Fruit fly (Drosophila melanogaster): ENCODE results near the gene CG5969.

The CG5969 gene

DNA sequence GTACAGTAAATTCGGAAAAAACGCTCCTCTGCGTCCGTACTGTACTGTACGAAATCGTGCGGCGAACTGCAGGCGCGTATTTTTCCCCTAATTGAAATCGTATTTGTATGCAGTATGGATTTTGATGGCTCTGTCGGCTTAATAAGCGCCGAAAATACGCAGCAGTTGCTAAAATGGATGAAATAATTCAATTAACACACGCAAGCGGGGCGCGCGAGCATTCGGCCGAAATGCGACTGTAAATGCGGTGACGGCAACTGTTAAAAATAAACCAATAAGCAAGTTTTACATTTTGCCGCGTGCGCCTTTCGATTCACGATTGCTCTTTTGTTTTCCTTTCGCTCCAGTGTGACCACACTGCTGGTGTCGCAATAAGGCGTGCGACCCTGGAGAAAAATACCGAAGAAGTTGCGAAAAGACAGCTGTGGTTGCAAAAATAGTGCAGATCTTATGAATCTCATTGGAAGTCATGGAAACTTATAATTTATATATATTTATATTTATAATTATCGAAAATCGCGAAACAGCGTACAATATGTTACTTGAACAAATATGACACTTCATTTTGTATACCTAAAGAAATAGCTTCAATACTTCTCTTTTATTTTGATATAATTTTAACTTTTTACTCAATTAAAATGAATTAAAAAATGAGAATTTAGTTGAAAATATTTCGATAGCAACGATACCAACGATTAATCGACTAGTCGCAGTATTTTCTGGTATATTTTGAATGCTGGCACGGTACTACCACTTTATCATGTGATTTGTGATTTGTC lies at the start of gene CG5969, which contains the start of gene CG32428:
TSS of gene CG5969 (plus strand) at position 763 of the 779 bp plus-strand sequence.
TSS of gene CG32428 (minus strand) at position 703 of the 779 bp plus-strand sequence.
- peak; percentile 61 for TF ChIP-seq noc (tag; optimal IDR thresholded peaks at IDR 0.05)

dm6 chr3L:20425888-20426287 lies 47.7 kb upstream of the CG5969 start, which contains the start of gene CG5282:
Gene CG5282 (minus strand): TSS chr3L:20426071.
- no peak for TF ChIP-seq noc (tag; optimal IDR thresholded peaks at IDR 0.05)

dm6 chr3L:20427449-20427848 lies 46.1 kb upstream of the CG5969 start, which contains the start of gene CG5274:
Gene CG5274 (minus strand): TSS chr3L:20427666.
- TF ChIP-seq noc (tag; optimal IDR thresholded peaks at IDR 0.05): no peak

DNA sequence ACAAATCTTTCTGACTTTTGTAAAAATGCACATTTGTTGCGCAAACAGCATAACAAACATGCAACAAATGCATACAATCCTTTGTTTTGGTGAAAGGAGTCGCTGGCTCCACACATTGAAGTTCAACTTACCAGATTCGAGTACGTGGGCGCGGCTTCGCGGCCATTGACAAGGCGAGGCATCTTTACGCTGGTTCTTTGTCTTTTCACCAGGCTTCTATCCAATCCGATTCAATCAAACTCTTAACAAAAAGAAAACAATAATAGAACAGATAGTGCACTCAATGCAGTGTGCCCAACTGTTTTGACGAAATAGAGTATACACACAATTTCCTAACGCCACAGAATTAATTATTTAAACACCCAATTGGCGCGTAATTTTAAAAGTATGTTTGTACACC lies 43.4 kb upstream of the CG5969 start, which contains the start of gene CG5262:
TSS of gene CG5262 (minus strand) at position 294 of the 400 bp plus-strand sequence.
- no peak for TF ChIP-seq noc (tag; optimal IDR thresholded peaks at IDR 0.05)

DNA sequence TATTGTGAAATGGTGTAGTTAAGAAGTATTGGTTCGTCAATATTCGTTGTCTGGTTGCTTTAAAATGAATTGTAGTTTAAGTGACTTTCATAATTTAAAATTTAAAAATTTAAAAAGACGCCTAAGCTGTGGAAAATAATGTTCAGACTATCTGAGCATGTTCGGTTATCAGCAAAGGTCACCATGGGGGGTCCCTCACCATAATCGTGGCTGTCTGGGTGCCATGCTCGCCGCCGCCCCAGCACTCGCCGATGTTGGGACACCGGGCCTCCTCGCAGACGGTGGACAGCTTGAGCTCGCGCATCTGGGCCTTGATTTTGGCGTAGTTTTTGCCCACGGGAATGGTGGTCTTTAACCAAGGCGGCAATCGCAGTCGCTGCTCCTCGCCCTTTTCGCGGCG lies 42.0 kb upstream of the CG5969 start:
- TF ChIP-seq noc (tag; optimal IDR thresholded peaks at IDR 0.05): no peak

dm6 chr3L:20432297-20432696 lies 41.3 kb upstream of the CG5969 start, which contains the start of the genes Las and Psn:
Gene Las (minus strand): TSS chr3L:20432361.
Gene Psn (plus strand): TSS chr3L:20432468.
- TF ChIP-seq noc (tag; optimal IDR thresholded peaks at IDR 0.05): no peak

DNA sequence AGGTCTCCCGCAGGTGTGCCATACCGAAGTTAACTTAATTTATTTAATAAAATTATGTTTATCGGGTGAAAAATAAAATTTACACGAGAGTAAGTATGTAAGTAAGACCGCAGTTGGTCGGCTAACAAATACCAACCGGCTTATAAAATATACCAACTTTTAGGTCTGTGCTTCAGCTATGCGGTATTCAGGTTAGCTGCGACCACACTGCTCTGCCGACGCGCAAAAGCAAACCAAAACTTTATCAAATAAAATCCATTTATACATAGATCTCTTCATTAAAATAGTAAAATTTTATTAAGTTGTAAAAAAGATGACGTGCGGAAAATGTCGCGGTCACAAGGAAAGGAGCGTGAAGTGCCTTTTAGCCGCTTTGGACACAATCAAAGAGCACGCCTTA lies 37.5 kb upstream of the CG5969 start, which contains the start of the genes mRpL15 and CtIP:
TSS of gene mRpL15 (minus strand) at position 141 of the 400 bp plus-strand sequence.
TSS of gene CtIP (plus strand) at position 182 of the 400 bp plus-strand sequence.
- no peak for TF ChIP-seq noc (tag; optimal IDR thresholded peaks at IDR 0.05)

DNA sequence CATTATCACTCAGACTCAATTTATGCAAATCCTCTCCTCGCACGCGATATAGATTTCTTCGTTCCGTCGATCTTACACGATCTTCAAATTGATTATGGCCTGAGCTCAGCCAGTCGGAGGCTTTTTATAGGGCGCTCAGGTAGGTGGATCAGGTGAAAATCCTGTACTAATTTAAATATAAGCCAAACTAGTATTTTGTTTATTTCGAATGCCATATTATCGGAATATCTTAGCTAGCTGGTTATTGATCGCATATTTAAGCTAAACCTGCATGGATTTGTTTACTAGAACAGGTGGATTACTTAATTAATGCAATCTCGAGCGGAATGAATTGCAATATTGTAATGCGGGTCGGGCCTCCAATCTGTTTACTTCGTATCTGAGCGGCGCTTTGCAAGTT lies 33.8 kb upstream of the CG5969 start, which contains the start of gene Hpd:
TSS of gene Hpd (minus strand) at position 101 of the 400 bp plus-strand sequence.
- no peak for TF ChIP-seq noc (tag; optimal IDR thresholded peaks at IDR 0.05)

DNA sequence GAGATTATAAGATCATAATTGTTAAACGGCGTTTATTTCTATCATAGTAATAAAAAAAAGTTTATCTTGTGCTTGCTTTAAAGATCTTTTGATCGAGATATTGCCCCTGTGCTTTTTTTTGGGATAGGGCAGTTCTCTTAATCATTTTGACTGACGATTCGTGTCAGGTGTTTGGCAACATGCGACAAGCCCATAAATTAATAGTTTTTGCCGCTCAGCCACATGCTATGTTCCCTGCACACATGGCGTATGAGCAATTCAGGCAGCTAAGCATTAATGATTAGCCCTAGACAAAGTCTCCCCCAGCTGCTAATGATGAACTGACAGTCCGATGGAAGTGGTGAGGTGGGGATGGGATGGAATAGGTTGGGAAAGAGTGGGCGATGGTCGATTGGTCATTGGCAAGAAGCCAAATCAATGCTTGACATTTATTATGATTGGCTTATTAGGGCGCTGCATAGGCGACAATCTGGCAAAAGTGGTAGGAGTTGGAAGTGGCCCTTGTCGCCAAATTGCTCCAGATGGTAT lies 32.6 kb upstream of the CG5969 start:
- no peak for TF ChIP-seq noc (tag; optimal IDR thresholded peaks at IDR 0.05)

DNA sequence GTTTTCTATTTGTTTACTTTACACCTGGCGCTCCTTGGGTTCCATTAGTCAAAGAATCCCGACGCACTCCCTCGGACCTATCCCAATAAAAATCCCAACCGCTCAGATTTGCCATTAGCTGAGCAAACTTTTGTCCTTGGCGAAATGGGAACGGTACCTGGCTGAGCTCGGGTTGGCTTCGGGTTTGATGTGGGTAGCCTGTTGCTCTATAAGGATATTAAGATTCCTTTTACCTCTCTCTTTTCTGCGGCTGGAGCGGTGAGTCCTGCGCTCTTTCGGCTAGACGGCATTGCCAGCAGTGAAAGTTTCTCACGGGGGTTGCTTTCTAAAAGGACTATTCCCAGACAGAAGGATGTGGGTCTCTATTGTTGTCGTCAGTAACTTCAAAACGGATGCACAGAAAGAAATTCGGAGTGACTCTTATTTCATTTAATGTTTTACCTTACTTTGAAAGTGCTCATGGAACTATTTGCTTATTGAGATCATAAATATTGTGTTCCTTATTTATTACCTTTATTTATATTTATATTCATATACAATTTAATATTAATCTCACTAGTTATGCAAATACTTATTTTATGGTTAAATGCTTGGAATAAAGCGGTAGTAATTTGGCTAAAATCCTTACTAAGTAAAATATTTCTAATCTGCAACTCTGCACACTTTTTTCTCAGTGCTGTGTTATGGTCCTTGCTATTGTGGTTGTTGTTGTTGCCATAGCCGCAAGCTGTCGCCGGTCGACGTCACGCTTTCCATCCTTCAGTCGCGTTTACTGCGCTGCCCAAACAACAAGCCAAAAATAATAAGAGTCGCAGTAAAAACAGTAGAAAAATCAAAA lies 31.7 kb upstream of the CG5969 start, which contains the start of gene CG5910:
TSS of gene CG5910 (plus strand) at position 788 of the 838 bp plus-strand sequence.
- peak; percentile 51 for TF ChIP-seq noc (tag; optimal IDR thresholded peaks at IDR 0.05)

DNA sequence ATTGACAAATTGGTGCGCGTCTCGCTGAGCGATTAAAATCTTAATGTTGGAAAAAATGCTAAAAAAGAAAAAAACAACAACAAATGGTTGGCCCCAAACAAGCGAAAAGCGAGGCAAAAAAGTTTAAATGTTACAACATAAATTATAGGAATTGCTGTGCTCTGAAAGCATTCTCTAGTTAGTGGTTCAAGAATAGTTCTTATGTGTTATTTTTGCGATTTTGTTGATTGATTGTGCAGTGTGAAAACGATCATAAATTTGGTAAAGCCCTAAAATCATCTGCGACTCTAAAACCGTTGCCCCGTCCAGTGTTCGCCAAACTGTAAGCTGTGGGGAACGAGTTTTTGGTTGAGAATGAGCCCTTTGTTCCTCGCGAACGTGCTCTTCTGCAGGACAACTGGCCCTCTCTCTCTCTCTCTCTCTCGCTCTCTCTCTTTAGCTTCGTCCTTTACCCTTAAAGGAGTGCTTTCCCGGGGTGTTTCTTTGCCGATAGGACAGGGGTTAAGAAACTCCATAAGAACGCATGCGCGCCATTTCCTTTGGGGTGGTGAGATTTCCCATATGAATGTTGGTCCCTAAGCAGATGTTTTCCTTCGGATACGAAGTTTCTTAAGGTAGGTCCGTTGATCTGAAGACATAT lies 30.8 kb upstream of the CG5969 start:
- no peak for TF ChIP-seq noc (tag; optimal IDR thresholded peaks at IDR 0.05)

dm6 chr3L:20444815-20445519 lies 28.6 kb upstream of the CG5969 start:
- TF ChIP-seq noc (tag; optimal IDR thresholded peaks at IDR 0.05): peak; percentile 83

DNA sequence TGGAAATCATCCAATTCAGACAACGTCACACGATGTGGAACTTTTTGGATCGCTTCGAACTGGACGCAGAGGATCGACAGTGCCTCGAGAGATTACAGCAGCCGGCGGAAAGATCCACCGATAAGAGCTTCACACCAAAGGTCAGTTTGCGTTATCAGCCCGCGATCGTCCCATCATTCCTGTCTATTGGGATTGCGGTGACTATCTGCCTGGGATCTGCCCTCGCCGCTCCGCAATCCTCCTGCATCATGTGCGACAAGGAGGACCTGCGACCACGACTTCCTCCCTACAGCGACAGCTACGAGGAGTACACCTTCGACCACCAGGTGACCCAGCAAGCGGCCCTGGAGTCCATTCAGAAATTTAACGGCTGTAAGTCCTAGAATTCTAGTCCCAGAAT lies 27.6 kb upstream of the CG5969 start:
- no peak for TF ChIP-seq noc (tag; optimal IDR thresholded peaks at IDR 0.05)

DNA sequence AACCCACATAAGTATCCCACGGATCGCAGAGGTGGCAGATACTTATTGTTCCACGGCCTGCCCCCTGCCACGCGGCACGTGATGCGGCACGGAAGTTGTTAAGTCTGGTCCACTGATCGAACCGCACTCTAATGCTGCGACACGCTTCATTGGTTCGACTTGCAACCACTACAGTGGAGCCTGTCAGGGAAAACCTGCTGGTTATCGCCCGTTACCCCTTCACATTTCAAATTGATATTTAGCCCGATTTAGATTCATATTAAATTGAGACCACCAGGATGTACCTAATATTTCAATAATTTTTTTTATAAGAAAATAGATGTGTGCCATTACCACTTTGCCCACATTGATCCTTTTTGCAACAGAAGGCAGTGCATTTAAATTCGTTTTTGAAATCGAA lies 26.2 kb upstream of the CG5969 start:
- TF ChIP-seq noc (tag; optimal IDR thresholded peaks at IDR 0.05): no peak

DNA sequence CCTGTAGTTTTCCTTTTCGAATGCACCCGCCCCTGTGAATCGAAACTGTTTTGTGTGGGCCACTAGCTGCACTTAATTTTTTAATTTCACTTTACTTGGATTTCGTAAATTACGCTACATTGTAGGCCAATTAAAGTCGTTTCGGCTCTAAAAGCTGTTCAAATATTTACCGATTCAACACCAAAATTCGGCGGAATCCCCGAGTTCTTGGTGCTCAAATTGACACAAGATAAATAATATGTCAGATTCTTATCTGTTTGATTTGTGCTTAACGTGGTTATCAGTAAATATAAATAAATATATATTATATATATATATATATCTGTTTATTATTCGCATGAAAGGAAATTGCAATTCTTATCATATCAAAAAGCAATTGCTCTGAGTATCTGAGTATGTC lies 25.6 kb upstream of the CG5969 start:
- peak; percentile 25 for TF ChIP-seq noc (tag; optimal IDR thresholded peaks at IDR 0.05)

All from whole organism, larva.